Fruit fly (Drosophila melanogaster) whole organism, adult: ENCODE results near the gene hll.
A peak's percentile ranks its signal among the peaks of the same experiment; 100 is the strongest.

Experiments used
- CG11617 ChIP-seq: fragments of 200-800 bp; sonication (Bioruptor generic); optimal IDR thresholded peaks from 2 replicates; lab custom pipeline; 2017; ENCODE audit warnings: mild to moderate bottlenecking, missing biosample characterization, missing genetic modification reagents, missing genetic modification characterization
- CG12768 ChIP-seq: fragments of 200-800 bp; sonication (Bioruptor generic); optimal IDR thresholded peaks from 2 replicates; lab custom pipeline; 2017; ENCODE audit warnings: missing biosample characterization, missing genetic modification characterization, mild to moderate bottlenecking, moderate library complexity, missing genetic modification reagents
- CG14711 ChIP-seq: fragments of 200-800 bp; sonication (Bioruptor generic); optimal IDR thresholded peaks from 2 replicates; lab custom pipeline; 2018; ENCODE audit warnings: missing biosample characterization, mild to moderate bottlenecking, missing genetic modification characterization, moderate library complexity
- CG1620 ChIP-seq: fragments of 200-800 bp; sonication (Bioruptor generic); optimal IDR thresholded peaks from 2 replicates; lab custom pipeline; 2016; ENCODE audit warnings: missing biosample characterization, missing genetic modification characterization
- CG33017 ChIP-seq: fragments of 200-800 bp; sonication (Bioruptor generic); optimal IDR thresholded peaks from 2 replicates; lab custom pipeline; 2018; ENCODE audit warnings: missing biosample characterization, mild to moderate bottlenecking, missing genetic modification characterization, moderate library complexity
- CG5204 ChIP-seq: fragments of 200-800 bp; sonication (Bioruptor generic); optimal IDR thresholded peaks from 2 replicates; lab custom pipeline; 2016; ENCODE audit warnings: missing biosample characterization, missing genetic modification characterization
- CG7045 ChIP-seq: fragments of 200-800 bp; sonication (Bioruptor generic); optimal IDR thresholded peaks from 2 replicates; lab custom pipeline; 2017; ENCODE audit warnings: missing biosample characterization, mild to moderate bottlenecking, missing genetic modification characterization
- CG7101 ChIP-seq: fragments of 200-800 bp; sonication (Bioruptor generic); optimal IDR thresholded peaks from 2 replicates; lab custom pipeline; 2018; ENCODE audit warnings: missing biosample characterization, mild to moderate bottlenecking, missing genetic modification characterization, moderate library complexity
- Clk ChIP-seq: fragments of 200-800 bp; sonication (Bioruptor generic); optimal IDR thresholded peaks from 2 replicates; lab custom pipeline; 2017; ENCODE audit warnings: missing biosample characterization, missing genetic modification characterization
- Crg-1 ChIP-seq: fragments of 200-800 bp; sonication (Bioruptor generic); optimal IDR thresholded peaks from 2 replicates; lab custom pipeline; 2016; ENCODE audit warnings: missing biosample characterization, missing genetic modification characterization
- Hr96 ChIP-seq: fragments of 200-800 bp; sonication (Bioruptor generic); optimal IDR thresholded peaks from 2 replicates; lab custom pipeline; 2016; ENCODE audit warnings: missing biosample characterization, missing genetic modification characterization
- Mnt ChIP-seq: fragments of 200-800 bp; sonication (Bioruptor generic); optimal IDR thresholded peaks from 2 replicates; lab custom pipeline; 2016; ENCODE audit warnings: missing biosample characterization, mild to moderate bottlenecking, missing genetic modification characterization
- bab1 ChIP-seq: fragments of 200-800 bp; sonication (Bioruptor generic); optimal IDR thresholded peaks from 3 replicates; lab custom pipeline; 2019; ENCODE audit warnings: missing biosample characterization, mild to moderate bottlenecking, missing genetic modification characterization, moderate library complexity
- cic ChIP-seq: fragments of 200-800 bp; sonication (Bioruptor generic); optimal IDR thresholded peaks from 2 replicates; lab custom pipeline; 2017; ENCODE audit warnings: missing biosample characterization, mild to moderate bottlenecking, missing genetic modification characterization, moderate library complexity
- cnc ChIP-seq, 2 experiments: fragments of >200 bp; optimal IDR thresholded peaks; 2 replicates each; lab custom pipeline; 2017
- kay ChIP-seq: fragments of 200-800 bp; sonication (Bioruptor generic); peaks from one replicate; lab custom pipeline; 2016; ENCODE audit warnings: missing biosample characterization, missing genetic modification characterization, borderline replicate concordance
- ovo ChIP-seq: fragments of 200-800 bp; sonication (Bioruptor generic); optimal IDR thresholded peaks from 2 replicates; lab custom pipeline; 2016; ENCODE audit warnings: missing biosample characterization, missing genetic modification characterization
- pad ChIP-seq: fragments of 200-800 bp; sonication (Bioruptor generic); optimal IDR thresholded peaks from 3 replicates; lab custom pipeline; 2017; ENCODE audit warnings: missing biosample characterization, missing genetic modification characterization, mild to moderate bottlenecking, moderate library complexity, missing genetic modification reagents
- tj ChIP-seq: fragments of 200-800 bp; sonication (Bioruptor generic); optimal IDR thresholded peaks from 3 replicates; lab custom pipeline; 2017; ENCODE audit warnings: missing biosample characterization, mild to moderate bottlenecking, missing genetic modification characterization, moderate library complexity
- toe ChIP-seq: fragments of 200-800 bp; sonication (Bioruptor generic); optimal IDR thresholded peaks from 2 replicates; lab custom pipeline; 2016; ENCODE audit warnings: missing biosample characterization, missing genetic modification characterization

The hll gene

DNA sequence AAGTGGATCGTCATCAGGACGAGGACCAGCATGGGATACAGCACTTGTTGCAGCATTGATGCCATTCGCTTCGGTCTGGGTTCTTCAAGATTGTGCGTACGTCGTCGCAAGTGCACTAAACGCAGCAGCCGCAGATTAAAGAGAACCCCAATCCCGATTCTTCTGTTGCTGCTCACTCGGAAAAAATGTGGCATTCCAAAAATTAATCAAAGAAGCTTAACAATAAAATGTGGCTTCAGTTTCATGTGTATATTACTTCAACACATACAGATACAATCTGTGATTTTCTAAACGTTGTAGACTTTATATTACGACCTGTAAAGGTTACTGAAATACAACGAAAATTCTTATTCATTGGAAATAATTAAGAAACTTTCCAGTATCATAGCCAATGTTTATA, 6.7 kb upstream of the hll start, which contains the start of gene NimC3:
NimC3 (minus strand) TSS at position 101 of the 400 bp plus-strand sequence.
- TF ChIP-seq Crg-1 (GFP tag; lab: Kevin White, UChicago) (no peak), CG5204 (GFP tag; lab: Kevin White, UChicago) (no peak), Mnt (GFP tag; lab: Kevin White, UChicago) (no peak), CG12768 (no peak), pad (GFP tag; lab: Kevin White, UChicago) (no peak), Hr96 (GFP tag; lab: Kevin White, UChicago) (no peak), CG1620 (GFP tag; lab: Kevin White, UChicago) (no peak)

DNA sequence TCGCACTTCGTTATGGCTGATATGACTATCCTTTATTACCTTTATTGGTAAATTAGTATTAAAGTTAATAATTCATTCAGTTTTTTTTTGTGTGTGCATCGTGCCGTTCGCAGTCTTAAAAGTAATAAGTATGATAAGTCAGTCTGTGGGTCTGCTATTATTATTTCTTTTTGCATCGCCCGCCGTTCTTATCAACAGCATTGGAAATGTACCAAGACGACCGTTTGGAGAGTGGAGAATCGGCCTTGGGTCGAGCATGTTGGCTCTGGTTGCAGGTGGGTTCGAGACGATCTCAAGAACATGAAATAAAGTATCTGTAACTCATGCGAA, 6.3 kb upstream of the hll start:
- TF ChIP-seq kay (GFP tag; lab: Kevin White, UChicago) (peak; percentile 89), tj (no peak), Crg-1 (GFP tag; lab: Kevin White, UChicago) (no peak), bab1 (GFP tag; lab: Kevin White, UChicago) (no peak), CG7101 (no peak), Hr96 (GFP tag; lab: Kevin White, UChicago) (no peak), CG7045 (no peak), pad (GFP tag; lab: Kevin White, UChicago) (peak; percentile 33)

DNA sequence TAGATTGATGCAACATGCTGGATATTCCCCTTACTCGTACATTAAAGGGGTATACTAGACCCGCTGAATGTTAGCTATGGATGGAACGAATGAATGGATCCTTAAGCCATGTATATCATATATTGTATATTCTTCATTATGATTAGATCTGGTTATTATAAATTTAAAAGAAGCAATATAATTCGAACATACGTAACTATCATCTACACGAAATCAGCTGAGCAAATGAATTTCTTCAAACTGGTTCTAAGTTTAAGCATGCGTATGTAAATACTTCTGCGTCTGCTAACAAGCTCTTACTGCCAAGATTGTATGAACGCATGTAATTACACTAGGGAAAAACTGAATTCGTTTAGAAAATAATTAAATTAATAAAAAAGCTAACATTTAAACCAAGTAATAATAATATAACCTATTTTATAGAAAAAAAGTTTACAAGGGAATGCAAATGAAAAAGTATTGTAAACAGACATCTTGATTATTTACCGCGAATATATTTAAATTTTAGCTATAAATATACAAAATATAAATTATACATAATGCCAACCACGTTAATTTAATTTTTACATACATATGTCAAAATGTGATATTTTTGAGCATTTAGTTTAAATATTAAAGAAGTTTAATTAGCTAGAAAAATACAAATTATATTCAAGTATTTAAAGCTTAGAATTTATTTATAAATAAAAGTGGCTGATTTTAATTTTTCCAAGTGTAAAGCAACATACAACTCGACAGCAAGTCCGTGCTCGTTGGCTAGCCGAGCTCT, 5.7 kb upstream of the hll start:
- peak; percentile 5 for TF ChIP-seq CG7101
- TF ChIP-seq kay (GFP tag; lab: Kevin White, UChicago), result peak; percentile 62
- no peak for TF ChIP-seq Clk (GFP tag; lab: Kevin White, UChicago)
- no peak for TF ChIP-seq ovo
- no peak for TF ChIP-seq CG12768
- no peak for TF ChIP-seq Hr96 (GFP tag; lab: Kevin White, UChicago)

DNA sequence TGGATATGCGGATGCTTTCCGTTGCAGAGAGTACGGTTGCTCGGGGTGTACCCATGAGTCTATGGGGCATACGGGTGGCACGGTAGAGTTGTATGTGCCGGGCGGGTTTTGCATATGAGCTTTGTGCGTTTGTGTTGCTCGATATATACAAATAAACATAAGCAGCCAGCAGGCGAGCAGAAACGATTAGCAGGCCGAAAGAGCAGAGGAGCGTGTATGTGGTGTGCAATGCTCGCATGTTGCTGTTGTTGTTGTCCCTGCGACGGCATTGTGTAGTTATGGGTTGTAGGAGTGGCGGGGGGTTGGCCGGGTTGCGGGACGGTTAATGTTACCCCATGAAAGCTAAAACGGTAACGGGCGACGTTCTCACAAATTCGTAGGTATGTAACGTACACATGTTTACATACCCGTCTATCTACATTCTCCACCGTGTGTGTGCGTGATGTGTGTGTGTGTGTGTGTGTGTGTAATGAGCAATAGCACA, 5.1 kb upstream of the hll start:
- TF ChIP-seq bab1 (GFP tag; lab: Kevin White, UChicago) (no peak), pad (GFP tag; lab: Kevin White, UChicago) (peak; percentile 98), Mnt (GFP tag; lab: Kevin White, UChicago) (no peak), ovo (peak; percentile 74), CG14711 (no peak)

DNA sequence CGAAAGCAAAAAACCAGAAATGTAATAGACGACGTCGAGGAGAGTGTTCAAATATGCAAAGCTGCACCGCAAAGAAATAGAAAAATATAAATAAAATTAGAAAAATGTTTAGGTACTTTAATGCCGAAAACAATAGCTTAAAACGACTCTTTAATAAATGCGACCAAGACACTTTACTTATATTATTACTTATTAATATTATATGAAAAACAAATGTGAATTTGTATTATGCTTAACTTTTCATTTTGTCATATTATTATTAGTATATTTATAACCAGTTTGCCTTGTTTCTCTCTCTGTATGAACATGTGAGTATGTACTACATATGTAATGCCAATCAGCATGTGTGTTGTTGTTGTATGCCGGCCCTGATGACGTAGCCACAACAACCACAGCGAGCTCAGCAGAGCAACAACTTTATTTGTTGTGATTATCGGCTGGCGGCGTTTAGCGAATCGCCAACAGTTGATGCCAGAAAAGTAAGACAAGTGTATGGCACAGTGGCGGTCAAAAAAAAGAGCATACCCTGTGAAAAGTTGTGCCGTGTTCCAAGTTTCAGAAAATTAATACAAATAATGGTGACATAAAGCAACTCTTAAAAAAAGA, 4.6 kb upstream of the hll start:
- peak; percentile 93 for TF ChIP-seq CG33017 (tag; lab: Kevin White, UChicago)
- peak; percentile 85 for TF ChIP-seq tj
- peak; percentile 32 for TF ChIP-seq Clk (GFP tag; lab: Kevin White, UChicago)
- TF ChIP-seq pad (GFP tag; lab: Kevin White, UChicago), result peak; percentile 57
- peak; percentile 77 for TF ChIP-seq bab1 (GFP tag; lab: Kevin White, UChicago)
- TF ChIP-seq CG7045, result peak; percentile 94
- TF ChIP-seq CG5204 (GFP tag; lab: Kevin White, UChicago), result peak; percentile 64
- peak; percentile 20 for TF ChIP-seq CG1620 (GFP tag; lab: Kevin White, UChicago)
- peak; percentile 81 for TF ChIP-seq CG11617
- TF ChIP-seq Mnt (GFP tag; lab: Kevin White, UChicago), result peak; percentile 38
- TF ChIP-seq CG14711, result peak; percentile 88
- TF ChIP-seq CG12768, result peak; percentile 71
- peak; percentile 20 for TF ChIP-seq toe (GFP tag; lab: Kevin White, UChicago)
- peak; percentile 28 for TF ChIP-seq cic (GFP tag; lab: Kevin White, UChicago)
- TF ChIP-seq ovo, result no peak
- peak; percentile 92 for TF ChIP-seq CG7101
- no peak for TF ChIP-seq cnc (optimal IDR thresholded peaks at IDR 0.05; lab: Kevin White, UChicago)
- peak; percentile 29 for TF ChIP-seq Hr96 (GFP tag; lab: Kevin White, UChicago)
- peak; percentile 67 for TF ChIP-seq kay (GFP tag; lab: Kevin White, UChicago)
- TF ChIP-seq Crg-1 (GFP tag; lab: Kevin White, UChicago), result no peak

DNA sequence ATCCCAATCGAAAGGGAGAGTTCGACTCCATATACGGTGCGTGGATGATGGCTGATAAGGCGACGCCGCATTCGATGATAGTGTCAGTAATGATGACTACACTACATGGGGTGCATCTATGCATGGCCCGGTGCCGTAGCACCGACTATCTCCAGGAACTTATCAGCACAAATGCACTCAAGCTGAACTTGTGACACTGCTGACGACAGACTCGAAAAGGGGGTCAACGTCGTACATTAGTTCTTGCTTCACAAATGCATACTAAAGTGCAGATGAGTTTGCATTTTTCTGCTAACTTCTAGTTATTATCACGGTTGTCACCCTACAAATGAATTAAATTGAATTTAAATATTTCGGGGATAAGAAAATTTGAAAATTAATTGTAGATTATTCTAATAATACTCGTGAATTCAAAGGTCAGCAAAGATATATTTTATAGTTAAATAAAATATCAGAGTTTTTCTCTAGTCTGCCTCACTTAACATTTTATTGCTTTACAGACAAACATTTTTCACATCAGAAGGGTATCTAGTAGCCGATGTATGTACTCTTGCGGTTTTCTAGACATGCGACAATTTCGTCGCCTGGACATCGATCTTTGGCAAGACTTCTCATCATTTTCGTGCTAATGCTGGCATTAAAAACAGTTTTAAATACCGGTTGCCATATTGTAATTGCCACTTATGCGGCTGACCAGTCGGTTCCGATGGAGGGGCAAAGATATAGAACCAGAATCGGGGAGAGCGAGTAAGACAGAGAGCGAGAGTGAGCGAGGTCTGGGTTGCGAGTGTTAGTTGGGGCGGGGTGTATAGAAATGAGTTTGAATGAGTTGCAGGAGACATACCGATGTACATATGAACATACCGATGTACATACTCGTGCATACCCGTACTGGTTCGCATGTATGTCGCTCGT, 3.4 kb upstream of the hll start:
- no peak for TF ChIP-seq CG14711
- TF ChIP-seq kay (GFP tag; lab: Kevin White, UChicago), result peak; percentile 2
- TF ChIP-seq CG7045, result no peak
- TF ChIP-seq cnc (optimal IDR thresholded peaks at IDR 0.05; lab: Kevin White, UChicago), result peak in 1 of 2 experiments; percentile 30
